Worm (Caenorhabditis elegans) whole organism, young adult: ENCODE measurements around the gene W07A12.4.

Experiments
- K12H6.12 ChIP-seq: fragments of 200-800 bp; sonication (Bioruptor generic); optimal IDR thresholded peaks from 2 replicates; lab custom pipeline; 2018; ENCODE audit warnings: mild to moderate bottlenecking, missing genetic modification characterization, missing compliant biosample characterization
- Y53G8AR.9 ChIP-seq: fragments of 200-800 bp; sonication (Bioruptor generic); conservative IDR thresholded peaks from 2 replicates; pipeline ENCODE4 v1.3.6; 2022; ENCODE audit warnings: missing genetic modification reagents, missing genetic modification characterization, missing compliant biosample characterization
- gei-17 ChIP-seq: fragments of 200-800 bp; sonication (Bioruptor generic); optimal IDR thresholded peaks from 2 replicates; lab custom pipeline; 2018; ENCODE audit warnings: mild to moderate bottlenecking, missing genetic modification characterization, missing compliant biosample characterization
- hlh-26 ChIP-seq: fragments of 200-800 bp; sonication (Bioruptor generic); conservative IDR thresholded peaks from 2 replicates; pipeline ENCODE4 v1.3.6; 2022; ENCODE audit warnings: missing genetic modification reagents, missing genetic modification characterization, missing compliant biosample characterization
- lin-26 ChIP-seq: fragments of 200-800 bp; sonication (Bioruptor generic); IDR thresholded peaks from 2 replicates; pipeline ENCODE4 v1.3.6; 2022; ENCODE audit warnings: missing genetic modification reagents, missing genetic modification characterization, missing compliant biosample characterization
- snpc-1.3 ChIP-seq: sonication (generic microtip); optimal IDR thresholded peaks from 2 replicates; lab custom pipeline; 2017; ENCODE audit warnings: missing genetic modification characterization, mild to moderate bottlenecking, missing compliant biosample characterization, antibody characterized with exemption, moderate library complexity, missing genotype, missing genetic modification reagents; ENCODE audit not compliant: insufficient read depth
- snpc-4 ChIP-seq, 5 experiments: fragments of 150-350 bp in 1 of 5; sonication (generic microtip) in 4 of 5; optimal IDR thresholded peaks; 2 replicates each; lab custom pipeline; 2014 to 2018; ENCODE audit warnings: missing genetic modification characterization in 5 of 5, missing biosample characterization in 3 of 5, antibody characterized with exemption in 2 of 5, mild to moderate bottlenecking in 2 of 5, missing compliant biosample characterization in 2 of 5, missing genotype in 2 of 5, moderate library complexity in 2 of 5, missing genetic modification reagents in 1 of 5

- TF ChIP-seq K12H6.12 (no peak), gei-17 (GFP tag; lab: Kevin White, UChicago) (no peak), hlh-26 (GFP tag; lab: Robert Waterston, UW) (no peak), lin-26 (GFP tag; lab: Robert Waterston, UW) (no peak), snpc-1.3 (tag; lab: Kevin White, UChicago) (no peak), Y53G8AR.9 (no peak), snpc-4 (GFP tag; optimal IDR thresholded peaks at IDR 0.05; lab: Kevin White, UChicago) (no peak), snpc-4 (tag; optimal IDR thresholded peaks at IDR 0.05; lab: Kevin White, UChicago) (no peak)
These were observed 21.7 kb downstream of the W07A12.4 start, which contains the start of gene T23G7.3 for ce11 chrII:9167730-9168129.
